Fruit fly (Drosophila melanogaster) whole organism, embryonic: Measurements from ENCODE around the gene Oscillin.

Experiments used
- Asciz ChIP-seq: fragments of 200-800 bp; sonication (Bioruptor generic); optimal IDR thresholded peaks from 2 replicates; lab custom pipeline; 2017; ENCODE audit warnings: missing biosample characterization, mild to moderate bottlenecking, missing genetic modification characterization, missing genetic modification reagents
- CG10209 ChIP-seq: fragments of 200-800 bp; sonication (Bioruptor generic); optimal IDR thresholded peaks from 3 replicates; lab custom pipeline; 2017; ENCODE audit warnings: missing biosample characterization, mild to moderate bottlenecking, missing genetic modification characterization, missing genetic modification reagents
- CG11398 ChIP-seq: fragments of 200-800 bp; sonication (Bioruptor generic); optimal IDR thresholded peaks from 2 replicates; lab custom pipeline; 2016; ENCODE audit warnings: missing biosample characterization, missing genetic modification characterization
- CG11456 ChIP-seq: fragments of 200-800 bp; sonication (Bioruptor generic); IDR thresholded peaks from 3 replicates; pipeline ENCODE4 v1.3.6; 2022; ENCODE audit warnings: missing biosample characterization, missing genetic modification characterization
- CG11504 ChIP-seq: fragments of 200-800 bp; sonication (Bioruptor generic); optimal IDR thresholded peaks from 3 replicates; lab custom pipeline; 2019; ENCODE audit warnings: missing biosample characterization, mild to moderate bottlenecking, missing genetic modification characterization, moderate library complexity
- CG12104 ChIP-seq: fragments of 200-800 bp; sonication (Bioruptor generic); optimal IDR thresholded peaks from 3 replicates; lab custom pipeline; 2016; ENCODE audit warnings: missing biosample characterization, missing genetic modification characterization
- CG12155 ChIP-seq: fragments of 200-800 bp; sonication (Bioruptor generic); optimal IDR thresholded peaks from 3 replicates; lab custom pipeline; 2016; ENCODE audit warnings: missing biosample characterization, missing genetic modification characterization
- CG12391 ChIP-seq: fragments of 200-800 bp; sonication (Bioruptor generic); optimal IDR thresholded peaks from 3 replicates; lab custom pipeline; 2018; ENCODE audit warnings: missing biosample characterization, mild to moderate bottlenecking, missing genetic modification characterization, moderate library complexity
- CG17186 ChIP-seq: fragments of 200-800 bp; sonication (Bioruptor generic); optimal IDR thresholded peaks from 3 replicates; lab custom pipeline; 2017; ENCODE audit warnings: missing biosample characterization, missing genetic modification reagents, missing genetic modification characterization
- CG17328 ChIP-seq: fragments of 200-800 bp; sonication (Bioruptor generic); IDR thresholded peaks from 2 replicates; pipeline ENCODE4 v1.3.6; 2022; ENCODE audit warnings: missing biosample characterization, missing genetic modification characterization
- CG17612 ChIP-seq: fragments of 200-800 bp; sonication (Bioruptor generic); IDR thresholded peaks from 2 replicates; pipeline ENCODE4 v1.3.6; 2022; ENCODE audit warnings: missing biosample characterization, missing genetic modification characterization
- CG17829 ChIP-seq: fragments of 200-800 bp; optimal IDR thresholded peaks from 2 replicates; lab custom pipeline; 2019; ENCODE audit warnings: missing biosample characterization, mild to moderate bottlenecking, missing genetic modification characterization, moderate library complexity
- CG18262 ChIP-seq: fragments of 200-800 bp; optimal IDR thresholded peaks from 3 replicates; lab custom pipeline; 2019; ENCODE audit warnings: missing biosample characterization, mild to moderate bottlenecking, missing genetic modification characterization, moderate library complexity
- CG2129 ChIP-seq: fragments of 200-800 bp; sonication (Bioruptor generic); IDR thresholded peaks from 2 replicates; pipeline ENCODE4 v1.3.6; 2022; ENCODE audit warnings: missing biosample characterization, missing genetic modification characterization; ENCODE audit not compliant: partially characterized antibody
- CG3995 ChIP-seq: fragments of 200-800 bp; sonication (Bioruptor generic); optimal IDR thresholded peaks from 3 replicates; lab custom pipeline; 2016; ENCODE audit warnings: missing biosample characterization, missing genetic modification characterization
- CG4404 ChIP-seq: fragments of 200-800 bp; sonication (Bioruptor generic); IDR thresholded peaks from 2 replicates; pipeline ENCODE4 v1.3.6; 2022; ENCODE audit warnings: missing biosample characterization, missing genetic modification characterization
- CG8944 ChIP-seq: fragments of 200-800 bp; sonication (Bioruptor generic); optimal IDR thresholded peaks from 3 replicates; lab custom pipeline; 2016; ENCODE audit warnings: missing biosample characterization, missing genetic modification characterization
- CG9797 ChIP-seq: fragments of 200-800 bp; sonication (Bioruptor generic); optimal IDR thresholded peaks from 3 replicates; lab custom pipeline; 2018; ENCODE audit warnings: missing biosample characterization, mild to moderate bottlenecking, missing genetic modification characterization
- CG9932 ChIP-seq: fragments of 200-800 bp; sonication (Bioruptor generic); IDR thresholded peaks from 2 replicates; pipeline ENCODE4 v1.3.6; 2022; ENCODE audit warnings: missing biosample characterization, missing genetic modification characterization
- H2.0 ChIP-seq: fragments of 200-800 bp; sonication (Bioruptor generic); IDR thresholded peaks from 2 replicates; pipeline ENCODE4 v1.3.6; 2022; ENCODE audit warnings: missing biosample characterization, missing genetic modification characterization
- Hr3 ChIP-seq: fragments of 200-800 bp; sonication (Bioruptor generic); optimal IDR thresholded peaks from 3 replicates; lab custom pipeline; 2016; ENCODE audit warnings: missing biosample characterization, missing genetic modification characterization
- Hsf ChIP-seq: fragments of 200-800 bp; sonication (Bioruptor generic); optimal IDR thresholded peaks from 3 replicates; lab custom pipeline; 2016; ENCODE audit warnings: missing biosample characterization, missing genetic modification characterization
- Max ChIP-seq: fragments of 200-800 bp; sonication (Bioruptor generic); optimal IDR thresholded peaks from 2 replicates; lab custom pipeline; 2016; ENCODE audit warnings: missing biosample characterization, mild to moderate bottlenecking, missing genetic modification characterization
- Meics ChIP-seq: fragments of 200-800 bp; sonication (Bioruptor generic); optimal IDR thresholded peaks from 2 replicates; lab custom pipeline; 2017; ENCODE audit warnings: missing biosample characterization, mild to moderate bottlenecking, missing genetic modification characterization
- Rfx ChIP-seq: fragments of 200-800 bp; sonication (Bioruptor generic); IDR thresholded peaks from 2 replicates; pipeline ENCODE4 v1.3.6; 2022; ENCODE audit warnings: missing biosample characterization, missing genetic modification characterization
- Stat92E ChIP-seq, 3 experiments: fragments of >200 bp in 2 of 3; fragments of 200-800 bp in 1 of 3; sonication (Bioruptor generic) in 1 of 3; optimal IDR thresholded peaks; 2 replicates each; lab custom pipeline; 2017 to 2019; ENCODE audit warnings: missing biosample characterization in 3 of 3, missing genetic modification characterization in 3 of 3, mild to moderate bottlenecking in 1 of 3, moderate library complexity in 1 of 3
- Tbp ChIP-seq: fragments of >200 bp; optimal IDR thresholded peaks from 2 replicates; lab custom pipeline; 2018; ENCODE audit warnings: missing biosample characterization, missing genetic modification characterization
- br ChIP-seq: fragments of >200 bp; optimal IDR thresholded peaks from 2 replicates; lab custom pipeline; 2017
- chm ChIP-seq: fragments of 200-800 bp; sonication (Bioruptor generic); IDR thresholded peaks from 2 replicates; pipeline ENCODE4 v1.3.6; 2022; ENCODE audit warnings: missing biosample characterization, missing genetic modification characterization
- da ChIP-seq: fragments of 200-800 bp; sonication (Bioruptor generic); optimal IDR thresholded peaks from 2 replicates; lab custom pipeline; 2016; ENCODE audit warnings: missing biosample characterization, missing genetic modification characterization
- dan ChIP-seq: fragments of 200-800 bp; sonication (Bioruptor generic); IDR thresholded peaks from 2 replicates; pipeline ENCODE4 v1.3.6; 2022; ENCODE audit warnings: missing biosample characterization, missing genetic modification characterization
- dmrt99B ChIP-seq: fragments of 200-800 bp; sonication (Bioruptor generic); optimal IDR thresholded peaks from 2 replicates; lab custom pipeline; 2018; ENCODE audit warnings: missing biosample characterization, mild to moderate bottlenecking, missing genetic modification characterization, moderate library complexity
- dpn ChIP-seq, 2 experiments: fragments of 200-800 bp; sonication (Bioruptor generic); optimal IDR thresholded peaks; 3 replicates each; lab custom pipeline; 2016; ENCODE audit warnings: missing biosample characterization in 2 of 2, missing genetic modification characterization in 2 of 2
- gcm ChIP-seq: fragments of 200-800 bp; sonication (Bioruptor generic); optimal IDR thresholded peaks from 2 replicates; lab custom pipeline; 2019; ENCODE audit warnings: missing biosample characterization, mild to moderate bottlenecking, missing genetic modification characterization, moderate library complexity
- hbn ChIP-seq: fragments of 200-800 bp; sonication (Bioruptor generic); IDR thresholded peaks from 2 replicates; pipeline ENCODE4 v1.3.6; 2022; ENCODE audit warnings: missing biosample characterization, missing genetic modification characterization; ENCODE audit not compliant: partially characterized antibody
- ken ChIP-seq: fragments of 200-800 bp; sonication (Bioruptor generic); IDR thresholded peaks from 3 replicates; pipeline ENCODE4 v1.3.6; 2022; ENCODE audit warnings: missing biosample characterization, missing genetic modification characterization
- maf-S ChIP-seq: fragments of 200-800 bp; sonication (Bioruptor generic); optimal IDR thresholded peaks from 2 replicates; lab custom pipeline; 2016; ENCODE audit warnings: missing biosample characterization, missing genetic modification characterization
- onecut ChIP-seq: fragments of 200-800 bp; sonication (Bioruptor generic); IDR thresholded peaks from 2 replicates; pipeline ENCODE4 v1.3.6; 2022; ENCODE audit warnings: missing biosample characterization, missing genetic modification characterization
- pan ChIP-seq, 4 experiments: fragments of >200 bp in 3 of 4; fragments of 200-800 bp in 1 of 4; sonication (Bioruptor generic) in 1 of 4; optimal IDR thresholded peaks in 3 of 4; IDR thresholded peaks in 1 of 4; 2 replicates each; pipeline versions ENCODE4 v1.3.6 to Lab custom; 2017 to 2022; ENCODE audit warnings: missing biosample characterization in 2 of 4, missing genetic modification characterization in 2 of 4, mixed read lengths in 1 of 4
- row ChIP-seq: fragments of 200-800 bp; sonication (Bioruptor generic); IDR thresholded peaks from 3 replicates; pipeline ENCODE4 v1.3.6; 2022; ENCODE audit warnings: missing biosample characterization, missing genetic modification characterization
- sob ChIP-seq: fragments of 200-800 bp; sonication (Bioruptor generic); IDR thresholded peaks from 2 replicates; pipeline ENCODE4 v1.3.6; 2022; ENCODE audit warnings: missing biosample characterization, missing genetic modification characterization
- zf30C ChIP-seq: fragments of 200-800 bp; sonication (Bioruptor generic); optimal IDR thresholded peaks from 3 replicates; lab custom pipeline; 2018; ENCODE audit warnings: missing biosample characterization, mild to moderate bottlenecking, missing genetic modification characterization

The Oscillin gene

dm6 chr2L:5519846-5520384, 27.0 kb upstream of the Oscillin start, which contains the start of the genes CG7382 and cl (continued):
- TF ChIP-seq zf30C = no peak
- TF ChIP-seq dmrt99B (tag; lab: Kevin White, UChicago) = peak; percentile 34
- TF ChIP-seq CG17612 = no peak
- TF ChIP-seq CG8944 = no peak
- no peak for TF ChIP-seq pan (optimal IDR thresholded peaks at IDR 0.05; lab: Kevin White, UChicago)
- TF ChIP-seq pan (GFP tag; optimal IDR thresholded peaks at IDR 0.05 in 1 of 2, IDR thresholded peaks at IDR 0.05 in 1 of 2) = peak in 1 of 2 experiments; percentile 18
- TF ChIP-seq CG12104 (GFP tag; lab: Kevin White, UChicago) = peak; percentile 60
- TF ChIP-seq CG3995 (GFP tag; lab: Kevin White, UChicago) = no peak
- TF ChIP-seq dan (GFP tag; lab: Robert Waterston, UW) = no peak
- TF ChIP-seq CG17829 (tag; lab: Kevin White, UChicago) = peak; percentile 72
- TF ChIP-seq CG10209 (GFP tag; lab: Kevin White, UChicago) = peak; percentile 2
- TF ChIP-seq CG11456 = no peak
- TF ChIP-seq row (GFP tag; lab: Robert Waterston, UW) = peak; percentile 93
- peak; percentile 20 for TF ChIP-seq CG17186 (GFP tag; lab: Kevin White, UChicago)
- TF ChIP-seq da (GFP tag; lab: Kevin White, UChicago) = no peak
- TF ChIP-seq CG9797 (GFP tag; lab: Kevin White, UChicago) = peak; percentile 31
- TF ChIP-seq CG12391 (tag; lab: Kevin White, UChicago) = peak; percentile 72
- no peak for TF ChIP-seq CG17328
- TF ChIP-seq Hr3 (GFP tag; lab: Kevin White, UChicago) = peak; percentile 21
- TF ChIP-seq CG12155 = peak; percentile 36
- peak in 1 of 2 experiments; percentile 57 for TF ChIP-seq dpn (GFP tag; optimal IDR thresholded peaks at IDR 0.05; lab: Kevin White, UChicago)
- peak; percentile 76 for TF ChIP-seq CG9932 (GFP tag; lab: Robert Waterston, UW)
- peak; percentile 69 for TF ChIP-seq CG11504 (tag; lab: Kevin White, UChicago)
- TF ChIP-seq Max (GFP tag; lab: Kevin White, UChicago) = peak; percentile 10
- no peak for TF ChIP-seq Asciz (GFP tag; lab: Kevin White, UChicago)
- peak; percentile 56 for TF ChIP-seq CG18262
- TF ChIP-seq H2.0 (GFP tag; lab: Robert Waterston, UW) = no peak
- peak; percentile 20; the same call in 1 of the 2 replicates for TF ChIP-seq CG4404 (GFP tag; lab: Robert Waterston, UW)
- TF ChIP-seq ken (GFP tag; lab: Robert Waterston, UW) = no peak
- no peak for TF ChIP-seq hbn (GFP tag; lab: Robert Waterston, UW)
- TF ChIP-seq Stat92E (GFP tag; optimal IDR thresholded peaks at IDR 0.05; lab: Kevin White, UChicago) = peak in 1 of 3 experiments; percentile 24
- peak; percentile 16 for TF ChIP-seq Meics (GFP tag; lab: Kevin White, UChicago)
- TF ChIP-seq CG11398 = no peak
- no peak for TF ChIP-seq gcm
- peak; percentile 19; the same call in 1 of the 2 replicates for TF ChIP-seq sob (GFP tag; lab: Robert Waterston, UW)
- no peak for TF ChIP-seq maf-S
- TF ChIP-seq chm = 0 out of 2 replicates have a peak, but pooled peaks have one; percentile 33
- TF ChIP-seq Tbp = no peak
- no peak for TF ChIP-seq CG2129 (GFP tag; lab: Robert Waterston, UW)
- TF ChIP-seq onecut (GFP tag; lab: Robert Waterston, UW) = no peak
- peak; percentile 40; the same call in 1 of the 2 replicates for TF ChIP-seq Rfx (GFP tag; lab: Robert Waterston, UW)
- TF ChIP-seq br (lab: Kevin White, UChicago) = no peak
- peak; percentile 24 for TF ChIP-seq Hsf (GFP tag; lab: Kevin White, UChicago)
